Worm (Caenorhabditis elegans): ENCODE measurements around the gene T25D10.1.

- TF ChIP-seq elt-3 (tag; optimal IDR thresholded peaks at IDR 0.05) (peak in 2 of 6 experiments; percentile 43 to 75), ces-1 (GFP tag; optimal IDR thresholded peaks at IDR 0.05) (no peak), ceh-8 (GFP tag; optimal IDR thresholded peaks at IDR 0.05) (no peak), zip-4 (GFP tag; optimal IDR thresholded peaks at IDR 0.05) (no peak), unc-62 (GFP tag; optimal IDR thresholded peaks at IDR 0.05) (no peak)
Observed at ce11 chrII:6448189-6448588, 45.0 kb downstream of the T25D10.1 start.

All from whole organism, L1 larva.